Worm (Caenorhabditis elegans): ENCODE results near the gene srh-149.

ce11 chrV:15876308-15876707, 35.3 kb upstream of the srh-149 start, which contains the start of gene nhr-102:
- TF ChIP-seq unc-39 (tag; optimal IDR thresholded peaks at IDR 0.05): no peak
- TF ChIP-seq elt-1 (tag; optimal IDR thresholded peaks at IDR 0.05): no peak

Data from whole organism, L2 larva.